Fruit fly (Drosophila melanogaster): Measurements from ENCODE around the gene RanBP3.

DNA sequence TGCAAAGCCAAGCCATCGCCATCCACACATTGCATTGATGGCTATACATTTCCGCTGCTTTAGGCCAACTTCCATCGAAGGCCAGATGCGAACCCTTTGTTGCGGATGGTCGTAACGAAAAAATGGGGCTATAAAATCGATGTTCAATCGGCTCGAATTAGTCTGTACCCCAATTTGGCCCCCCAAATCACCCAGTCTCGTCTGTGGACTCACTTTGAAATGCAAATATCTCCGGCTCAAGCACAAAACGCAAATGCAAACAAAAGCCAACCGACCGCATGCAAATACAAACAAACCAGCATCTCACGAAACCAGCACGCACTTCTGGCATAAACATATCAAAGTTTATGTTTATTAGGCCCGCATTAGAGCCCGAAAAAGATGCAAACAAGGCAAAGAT, 16.3 kb downstream of the RanBP3 start:
- TF ChIP-seq CTCF (GFP tag; optimal IDR thresholded peaks at IDR 0.05), result no peak
- TF ChIP-seq CG15011 (GFP tag; optimal IDR thresholded peaks at IDR 0.05), result no peak
